Worm (Caenorhabditis elegans): ENCODE measurements around the gene abhd-3.1.

The abhd-3.1 gene

DNA sequence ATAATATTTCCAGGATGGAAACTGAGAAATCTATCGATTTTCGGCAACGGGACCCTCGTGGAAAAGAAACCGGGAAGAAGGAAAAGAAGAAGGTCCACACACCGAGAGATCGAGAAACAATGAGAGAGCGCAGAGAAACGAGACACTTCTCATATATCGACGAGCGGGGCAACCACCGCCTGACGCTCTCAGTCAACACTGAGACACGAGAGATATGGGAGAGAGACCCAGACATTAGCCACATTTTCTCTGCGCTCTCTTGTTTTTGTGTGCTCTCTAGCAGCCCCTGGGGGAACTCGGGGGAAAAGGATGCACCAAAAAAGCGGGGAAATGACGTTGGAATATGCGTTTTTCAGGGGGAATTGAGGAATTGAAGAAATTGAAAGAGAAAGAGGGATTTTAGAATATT is 50.4 kb downstream of the abhd-3.1 start:
- TF ChIP-seq repo-1 (tag; optimal IDR thresholded peaks at IDR 0.05) = no peak
- no peak for TF ChIP-seq Y53F4B.3 (GFP tag; IDR thresholded peaks at IDR 0.05)
- 0 out of 2 replicates have a peak, but pooled peaks have one; percentile 7 for TF ChIP-seq lir-1 (GFP tag; conservative IDR thresholded peaks at IDR 0.05)
- TF ChIP-seq madf-8 (GFP tag; conservative IDR thresholded peaks at IDR 0.05) = no peak
- peak; percentile 33 for TF ChIP-seq nhr-80 (tag; optimal IDR thresholded peaks at IDR 0.05)
- TF ChIP-seq K12H6.12 (tag; optimal IDR thresholded peaks at IDR 0.05) = peak; percentile 75
- TF ChIP-seq athp-1 (tag; optimal IDR thresholded peaks at IDR 0.05) = no peak
- TF ChIP-seq tbp1 (GFP tag; optimal IDR thresholded peaks at IDR 0.05) = peak; percentile 35
- no peak for TF ChIP-seq dpl-1 (GFP tag; optimal IDR thresholded peaks at IDR 0.05)
- peak; percentile 97 for TF ChIP-seq hmg-1.2 (GFP tag; IDR thresholded peaks at IDR 0.05)
- TF ChIP-seq let-526 (GFP tag; IDR thresholded peaks at IDR 0.05) = peak; percentile 19; the same call in 1 of the 2 replicates
- TF ChIP-seq somi-1 (GFP tag; optimal IDR thresholded peaks at IDR 0.05) = peak; percentile 52
- TF ChIP-seq mcd-1 (GFP tag; IDR thresholded peaks at IDR 0.05) = peak; percentile 49
- 0 out of 2 replicates have a peak, but pooled peaks have one; percentile 37 for TF ChIP-seq K11D2.4 (GFP tag; IDR thresholded peaks at IDR 0.05)
- TF ChIP-seq dox-1 (GFP tag; IDR thresholded peaks at IDR 0.05) = peak; percentile 67; the same call in 1 of the 2 replicates
- peak; percentile 71 for TF ChIP-seq attf-5 (GFP tag; optimal IDR thresholded peaks at IDR 0.05)
- TF ChIP-seq lin-35 (GFP tag; optimal IDR thresholded peaks at IDR 0.05) = peak in 1 of 3 experiments; percentile 52
- peak; percentile 54; the same call in 1 of the 2 replicates for TF ChIP-seq pbrm-1 (GFP tag; IDR thresholded peaks at IDR 0.05)
- TF ChIP-seq C06A6.2 (GFP tag; conservative IDR thresholded peaks at IDR 0.05) = 0 out of 2 replicates have a peak, but pooled peaks have one; percentile 52
- no peak for TF ChIP-seq ceh-58 (GFP tag; IDR thresholded peaks at IDR 0.05)
- peak; percentile 54 for TF ChIP-seq nfyb-1 (GFP tag; IDR thresholded peaks at IDR 0.05)
- peak; percentile 51; the same call in 1 of the 2 replicates for TF ChIP-seq B0336.3 (GFP tag; IDR thresholded peaks at IDR 0.05)
- peak; percentile 48; the same call in 1 of the 2 replicates for TF ChIP-seq egl-44 (GFP tag; IDR thresholded peaks at IDR 0.05)
- no peak for TF ChIP-seq lsl-1 (GFP tag; optimal IDR thresholded peaks at IDR 0.05)
- TF ChIP-seq cebp-1 (GFP tag; IDR thresholded peaks at IDR 0.05) = no peak
- TF ChIP-seq cebp-1 (tag; optimal IDR thresholded peaks at IDR 0.05) = peak; percentile 76
- peak; percentile 71 for TF ChIP-seq ama-1 (optimal IDR thresholded peaks at IDR 0.05)
- no peak for TF ChIP-seq ama-1 (GFP tag; optimal IDR thresholded peaks at IDR 0.05)
- peak; percentile 93 for TF ChIP-seq zfh-2 (GFP tag; conservative IDR thresholded peaks at IDR 0.05)
- TF ChIP-seq unc-62 (GFP tag; optimal IDR thresholded peaks at IDR 0.05) = no peak
- TF ChIP-seq lin-26 (GFP tag; IDR thresholded peaks at IDR 0.05) = no peak
- no peak for TF ChIP-seq lin-54 (GFP tag; optimal IDR thresholded peaks at IDR 0.05)
- 0 out of 2 replicates have a peak, but pooled peaks have one; percentile 30 for TF ChIP-seq cebp-2 (GFP tag; IDR thresholded peaks at IDR 0.05)
- TF ChIP-seq rcor-1 (GFP tag; IDR thresholded peaks at IDR 0.05) = peak; percentile 35; the same call in 1 of the 2 replicates
- TF ChIP-seq lin-40 (tag; optimal IDR thresholded peaks at IDR 0.05) = peak; percentile 75
- peak; percentile 40 for TF ChIP-seq atf-7 (tag; optimal IDR thresholded peaks at IDR 0.05)
- TF ChIP-seq snpc-4 (GFP tag; optimal IDR thresholded peaks at IDR 0.05) = peak; percentile 48
- TF ChIP-seq snpc-4 (tag; optimal IDR thresholded peaks at IDR 0.05) = peak in 3 of 4 experiments; percentile 16 to 55 (median 17)
- no peak for TF ChIP-seq rpc-1 (optimal IDR thresholded peaks at IDR 0.05)
- TF ChIP-seq rpc-1 (tag; optimal IDR thresholded peaks at IDR 0.05) = no peak
- TF ChIP-seq B0035.1 (tag; optimal IDR thresholded peaks at IDR 0.05) = no peak
- peak; percentile 54 for TF ChIP-seq ceh-27 (GFP tag; optimal IDR thresholded peaks at IDR 0.05)

All from whole organism, young adult.